Worm (Caenorhabditis elegans) whole organism, L4 larva: ENCODE results near the gene sru-48.

Experiments
- F10B5.3 ChIP-seq: sonication (generic microtip); optimal IDR thresholded peaks from 2 replicates; lab custom pipeline; 2016; ENCODE audit warnings: mild to moderate bottlenecking, missing genetic modification characterization, missing compliant biosample characterization
- F49E8.2 ChIP-seq: sonication (generic microtip); optimal IDR thresholded peaks from 2 replicates; lab custom pipeline; 2016; ENCODE audit warnings: missing compliant biosample characterization, mild to moderate bottlenecking, missing genetic modification characterization, borderline replicate concordance
- T26A8.4 ChIP-seq: fragments of 200-800 bp; sonication (Bioruptor generic); IDR thresholded peaks from 2 replicates; pipeline ENCODE4 v1.3.6; 2022; ENCODE audit warnings: missing genetic modification characterization, missing compliant biosample characterization
- Y5F2A.4 ChIP-seq: fragments of 200-800 bp; sonication (Bioruptor generic); optimal IDR thresholded peaks from 2 replicates; lab custom pipeline; 2018; ENCODE audit warnings: mild to moderate bottlenecking, missing genetic modification characterization, missing compliant biosample characterization
- ZK546.5 ChIP-seq, 2 experiments: sonication (generic microtip); optimal IDR thresholded peaks; 2 replicates each; lab custom pipeline; 2017; ENCODE audit warnings: missing biosample characterization in 2 of 2, missing genetic modification characterization in 2 of 2
- arid-1 ChIP-seq: fragments of 200-800 bp; sonication (Bioruptor generic); conservative IDR thresholded peaks from 2 replicates; pipeline ENCODE4 v1.3.6; 2022; ENCODE audit warnings: missing genetic modification reagents, missing genetic modification characterization, missing compliant biosample characterization
- attf-4 ChIP-seq: sonication (generic microtip); optimal IDR thresholded peaks from 3 replicates; lab custom pipeline; 2017; ENCODE audit warnings: missing biosample characterization, missing genetic modification characterization
- ceh-62 ChIP-seq: sonication (generic microtip); optimal IDR thresholded peaks from 2 replicates; lab custom pipeline; 2017; ENCODE audit warnings: missing biosample characterization, missing genetic modification characterization
- cey-2 ChIP-seq: sonication (generic microtip); optimal IDR thresholded peaks from 3 replicates; lab custom pipeline; 2017; ENCODE audit warnings: missing genetic modification characterization, mild to moderate bottlenecking, missing compliant biosample characterization, antibody characterized with exemption, borderline replicate concordance; ENCODE audit not compliant: insufficient read depth
- daf-16 ChIP-seq, 3 experiments: sonication (generic microtip); optimal IDR thresholded peaks; 2 replicates each; lab custom pipeline; 2016 to 2017; ENCODE audit warnings: missing genetic modification characterization in 3 of 3, missing genetic modification reagents in 3 of 3, mild to moderate bottlenecking in 2 of 3, missing compliant biosample characterization in 2 of 3, missing biosample characterization in 1 of 3, moderate library complexity in 1 of 3
- dve-1 ChIP-seq: sonication (generic microtip); optimal IDR thresholded peaks from 2 replicates; lab custom pipeline; 2017; ENCODE audit warnings: antibody characterized with exemption, mild to moderate bottlenecking, missing genetic modification characterization, missing compliant biosample characterization; ENCODE audit not compliant: insufficient read depth
- egl-27 ChIP-seq: sonication (generic microtip); optimal IDR thresholded peaks from 3 replicates; lab custom pipeline; 2017; ENCODE audit warnings: missing biosample characterization, missing genetic modification reagents, missing genetic modification characterization
- gei-8 ChIP-seq: fragments of 200-800 bp; sonication (Bioruptor generic); optimal IDR thresholded peaks from 2 replicates; lab custom pipeline; 2018; ENCODE audit warnings: mild to moderate bottlenecking, missing genetic modification characterization, missing compliant biosample characterization
- hlh-11 ChIP-seq: fragments of 200-800 bp; sonication (Bioruptor generic); optimal IDR thresholded peaks from 2 replicates; lab custom pipeline; 2018; ENCODE audit warnings: mild to moderate bottlenecking, missing genetic modification characterization, missing compliant biosample characterization
- hmg-1.1 ChIP-seq: fragments of 200-800 bp; sonication (Bioruptor generic); IDR thresholded peaks from 2 replicates; pipeline ENCODE4 v1.3.6; 2022; ENCODE audit warnings: missing genetic modification reagents, missing genetic modification characterization, missing compliant biosample characterization
- jun-1 ChIP-seq: fragments of 150-350 bp; optimal IDR thresholded peaks from 2 replicates; lab custom pipeline; 2014; ENCODE audit warnings: missing biosample characterization, missing genetic modification reagents, missing genetic modification characterization
- lin-1 ChIP-seq: fragments of 200-800 bp; sonication (Bioruptor generic); IDR thresholded peaks from 2 replicates; pipeline ENCODE4 v1.3.6; 2022; ENCODE audit warnings: missing genetic modification reagents, missing genetic modification characterization, missing compliant biosample characterization
- lin-29 ChIP-seq: fragments of 200-800 bp; sonication (Bioruptor generic); IDR thresholded peaks from 2 replicates; pipeline ENCODE4 v1.3.6; 2022; ENCODE audit warnings: missing genetic modification reagents, missing genetic modification characterization, missing compliant biosample characterization
- lir-3 ChIP-seq: sonication (generic microtip); optimal IDR thresholded peaks from 2 replicates; lab custom pipeline; 2016; ENCODE audit warnings: mild to moderate bottlenecking, missing genetic modification characterization, missing compliant biosample characterization
- madf-5 ChIP-seq, 2 experiments: fragments of 200-800 bp; sonication (Bioruptor generic); IDR thresholded peaks; 2 replicates each; pipeline ENCODE4 v1.3.6; 2022; ENCODE audit warnings: missing compliant biosample characterization in 2 of 2, missing genetic modification characterization in 2 of 2
- mdt-29 ChIP-seq: fragments of 200-800 bp; sonication (Bioruptor generic); IDR thresholded peaks from 2 replicates; pipeline ENCODE4 v1.3.6; 2022; ENCODE audit warnings: missing genetic modification reagents, missing genetic modification characterization, missing compliant biosample characterization
- mes-2 ChIP-seq: sonication (generic microtip); optimal IDR thresholded peaks from 2 replicates; lab custom pipeline; 2016; ENCODE audit warnings: missing genotype, mild to moderate bottlenecking, missing genetic modification characterization, missing compliant biosample characterization; ENCODE audit not compliant: poor library complexity, severe bottlenecking
- mxl-2 ChIP-seq: fragments of 200-800 bp; sonication (Bioruptor generic); conservative IDR thresholded peaks from 2 replicates; pipeline ENCODE4 v1.3.6; 2022; ENCODE audit warnings: missing genetic modification reagents, missing genetic modification characterization, missing compliant biosample characterization
- mxl-3 ChIP-seq: fragments of 200-800 bp; sonication (Bioruptor generic); optimal IDR thresholded peaks from 2 replicates; lab custom pipeline; 2018; ENCODE audit warnings: mild to moderate bottlenecking, missing genetic modification characterization, missing compliant biosample characterization
- nhr-10 ChIP-seq: fragments of 150-350 bp; optimal IDR thresholded peaks from 2 replicates; lab custom pipeline; 2014; ENCODE audit warnings: missing biosample characterization, missing genetic modification characterization
- nhr-28 ChIP-seq: fragments of 150-350 bp; optimal IDR thresholded peaks from 2 replicates; lab custom pipeline; 2014; ENCODE audit warnings: missing biosample characterization, missing genetic modification characterization
- nhr-42 ChIP-seq: fragments of 200-800 bp; sonication (Bioruptor generic); IDR thresholded peaks from 2 replicates; pipeline ENCODE4 v1.3.6; 2022; ENCODE audit warnings: missing genetic modification characterization, missing compliant biosample characterization
- nhr-76 ChIP-seq: fragments of 150-350 bp; optimal IDR thresholded peaks from 2 replicates; lab custom pipeline; 2014; ENCODE audit warnings: missing biosample characterization, missing genetic modification characterization
- nhr-77 ChIP-seq: fragments of 150-350 bp; optimal IDR thresholded peaks from 2 replicates; lab custom pipeline; 2014; ENCODE audit warnings: missing biosample characterization, missing genetic modification characterization
- pha-4 ChIP-seq, 2 experiments: fragments of 150-350 bp in 1 of 2; fragments of 200-800 bp in 1 of 2; sonication (Bioruptor generic) in 1 of 2; IDR thresholded peaks in 1 of 2; optimal IDR thresholded peaks in 1 of 2; 2 replicates each; pipeline versions ENCODE4 v1.3.6 to Lab custom; 2014 to 2022; ENCODE audit warnings: missing genetic modification characterization in 2 of 2, missing genetic modification reagents in 2 of 2, missing biosample characterization in 1 of 2, missing compliant biosample characterization in 1 of 2
- php-3 ChIP-seq: fragments of 200-800 bp; sonication (Bioruptor generic); IDR thresholded peaks from 2 replicates; pipeline ENCODE4 v1.3.6; 2022; ENCODE audit warnings: missing genetic modification reagents, missing genetic modification characterization, missing compliant biosample characterization
- rbr-2 ChIP-seq: sonication (generic microtip); optimal IDR thresholded peaks from 2 replicates; lab custom pipeline; 2016; ENCODE audit warnings: missing genotype, missing genetic modification characterization, missing compliant biosample characterization
- skn-1 ChIP-seq: fragments of 150-350 bp; optimal IDR thresholded peaks from 2 replicates; lab custom pipeline; 2014; ENCODE audit warnings: missing biosample characterization, missing genetic modification characterization
- snpc-1.2 ChIP-seq: fragments of 200-800 bp; sonication (Bioruptor generic); IDR thresholded peaks from 2 replicates; pipeline ENCODE4 v1.3.6; 2022; ENCODE audit warnings: missing genetic modification reagents, missing genetic modification characterization, missing compliant biosample characterization
- spr-1 ChIP-seq: sonication (generic microtip); optimal IDR thresholded peaks from 2 replicates; lab custom pipeline; 2016; ENCODE audit warnings: mild to moderate bottlenecking, missing genetic modification characterization, missing compliant biosample characterization
- spr-3 ChIP-seq: fragments of 200-800 bp; sonication (Bioruptor generic); optimal IDR thresholded peaks from 2 replicates; lab custom pipeline; 2018; ENCODE audit warnings: mild to moderate bottlenecking, missing genetic modification characterization, missing compliant biosample characterization
- unc-130 ChIP-seq: sonication (generic microtip); optimal IDR thresholded peaks from 2 replicates; lab custom pipeline; 2016; ENCODE audit warnings: missing genetic modification reagents, missing genetic modification characterization, missing compliant biosample characterization
- unc-39 ChIP-seq: sonication (generic microtip); optimal IDR thresholded peaks from 2 replicates; lab custom pipeline; 2017; ENCODE audit warnings: missing biosample characterization, missing genetic modification characterization
- unc-62 ChIP-seq, 3 experiments: fragments of 150-350 bp in 1 of 3; sonication (generic microtip); optimal IDR thresholded peaks in 2 of 3; peaks in 1 of 3; 1 replicate in 1 of 3; 2 replicates in 2 of 3; lab custom pipeline; 2014 to 2017; ENCODE audit warnings: missing biosample characterization in 3 of 3, missing genetic modification characterization in 3 of 3, missing genetic modification reagents in 3 of 3, missing genotype in 1 of 3
- zag-1 ChIP-seq: fragments of 150-350 bp; optimal IDR thresholded peaks from 2 replicates; lab custom pipeline; 2014; ENCODE audit warnings: missing biosample characterization, missing genetic modification characterization
- zip-11 ChIP-seq: fragments of 200-800 bp; sonication (Bioruptor generic); IDR thresholded peaks from 2 replicates; pipeline ENCODE4 v1.3.6; 2022; ENCODE audit warnings: missing genetic modification characterization, missing compliant biosample characterization
- zip-2 ChIP-seq: fragments of 150-350 bp; optimal IDR thresholded peaks from 2 replicates; lab custom pipeline; 2014; ENCODE audit warnings: missing biosample characterization, missing genetic modification characterization

Gene sru-48

ce11 chrX:5151403-5151802 is 28.6 kb upstream of the sru-48 start:
- TF ChIP-seq skn-1 (tag; lab: Kevin White, UChicago) (no peak), hmg-1.1 (no peak), T26A8.4 (GFP tag; lab: Robert Waterston, UW) (no peak), nhr-28 (no peak), ceh-62 (tag; lab: Kevin White, UChicago) (no peak), arid-1 (GFP tag; lab: Robert Waterston, UW) (no peak), daf-16 (GFP tag; optimal IDR thresholded peaks at IDR 0.05; lab: Kevin White, UChicago) (no peak), daf-16 (tag; optimal IDR thresholded peaks at IDR 0.05; lab: Kevin White, UChicago) (no peak), nhr-76 (tag; lab: Kevin White, UChicago) (no peak)

DNA sequence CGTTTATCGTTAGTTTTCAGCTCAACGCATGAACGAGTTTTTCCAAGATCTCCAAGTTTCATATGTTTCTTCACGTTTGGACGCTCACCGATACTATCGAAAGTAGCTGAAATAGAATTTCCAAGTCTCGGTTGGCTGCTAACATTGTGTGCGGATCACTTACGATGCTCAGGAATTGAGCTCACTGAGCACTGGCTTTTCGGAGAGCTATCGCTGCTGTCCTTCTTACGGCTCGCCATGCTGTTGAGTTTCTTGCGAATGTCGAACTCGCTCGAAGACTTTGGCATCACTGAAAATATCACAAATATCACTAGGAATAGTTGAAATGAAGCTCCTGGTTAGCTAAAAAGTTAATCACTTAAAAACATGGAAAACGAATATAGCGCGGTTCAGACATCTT is 28.1 kb upstream of the sru-48 start:
- no peak for TF ChIP-seq pha-4 (GFP tag; IDR thresholded peaks at IDR 0.05; lab: Robert Waterston, UW)
- no peak for TF ChIP-seq pha-4 (tag; optimal IDR thresholded peaks at IDR 0.05; lab: Kevin White, UChicago)
- TF ChIP-seq unc-62 (GFP tag; optimal IDR thresholded peaks at IDR 0.05 in 1 of 2; lab: Kevin White, UChicago): peak in 1 of 2 experiments; percentile 98
- TF ChIP-seq unc-62 (tag; optimal IDR thresholded peaks at IDR 0.05; lab: Kevin White, UChicago): no peak
- TF ChIP-seq unc-130 (GFP tag; lab: Kevin White, UChicago): no peak
- no peak for TF ChIP-seq snpc-1.2 (GFP tag; lab: Robert Waterston, UW)

DNA sequence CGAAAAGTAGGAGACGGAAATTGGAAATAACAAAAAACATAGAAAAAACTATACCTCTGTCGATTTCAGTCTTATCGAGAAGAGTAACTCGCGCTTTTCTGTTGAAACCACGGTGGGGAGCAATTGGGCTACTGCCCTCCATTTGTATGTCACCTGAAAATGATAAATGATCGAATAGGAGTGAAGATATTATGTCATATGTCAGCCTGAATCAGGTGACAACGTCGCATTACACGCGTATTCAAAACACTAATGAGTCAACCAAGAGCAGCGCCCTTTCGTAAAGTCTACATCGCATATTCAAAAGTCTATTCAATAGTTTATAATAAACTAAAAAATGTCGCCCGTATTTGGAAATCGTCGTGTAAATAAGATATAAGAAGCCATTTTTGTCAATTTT is 27.0 kb upstream of the sru-48 start:
- TF ChIP-seq jun-1 (tag; lab: Kevin White, UChicago): no peak
- no peak for TF ChIP-seq madf-5 (GFP tag; IDR thresholded peaks at IDR 0.05; lab: Robert Waterston, UW)
- no peak for TF ChIP-seq gei-8 (GFP tag; lab: Kevin White, UChicago)
- no peak for TF ChIP-seq mxl-2 (GFP tag; lab: Robert Waterston, UW)
- TF ChIP-seq F10B5.3 (tag; lab: Kevin White, UChicago): no peak
- TF ChIP-seq lin-1 (GFP tag; lab: Robert Waterston, UW): no peak
- no peak for TF ChIP-seq unc-39
- no peak for TF ChIP-seq daf-16 (GFP tag; optimal IDR thresholded peaks at IDR 0.05; lab: Kevin White, UChicago)
- no peak for TF ChIP-seq daf-16 (tag; optimal IDR thresholded peaks at IDR 0.05; lab: Kevin White, UChicago)
- TF ChIP-seq nhr-10 (tag; lab: Kevin White, UChicago): no peak
- no peak for TF ChIP-seq attf-4 (tag; lab: Kevin White, UChicago)
- TF ChIP-seq php-3 (GFP tag; lab: Robert Waterston, UW): no peak
- no peak for TF ChIP-seq lir-3 (tag; lab: Kevin White, UChicago)
- no peak for TF ChIP-seq lin-29 (GFP tag; lab: Robert Waterston, UW)
- TF ChIP-seq Y5F2A.4 (GFP tag; lab: Kevin White, UChicago): no peak
- no peak for TF ChIP-seq hlh-11 (tag; lab: Kevin White, UChicago)

DNA sequence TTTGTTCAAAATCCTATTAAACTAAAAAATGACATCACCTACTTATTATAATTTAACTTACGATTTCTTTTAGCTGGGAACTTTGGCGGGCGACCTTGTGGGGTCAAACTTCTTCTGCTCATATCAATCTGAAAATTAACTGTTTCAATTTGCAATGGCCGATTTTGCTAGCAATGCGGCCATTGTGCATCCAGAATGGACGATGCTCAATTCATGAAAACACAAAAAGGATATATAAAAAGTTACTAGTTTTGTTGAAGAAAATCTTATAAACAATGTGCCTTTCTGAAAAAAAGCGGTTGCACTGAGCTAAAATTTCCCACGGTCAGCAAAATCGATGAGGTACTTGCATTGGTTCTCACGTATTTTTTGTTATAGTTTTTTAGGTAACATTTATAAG is 25.7 kb upstream of the sru-48 start, which contains the start of gene C31H2.3:
C31H2.3 (minus strand) TSS at position 101 of the 400 bp plus-strand sequence.
- TF ChIP-seq jun-1 (tag; lab: Kevin White, UChicago): no peak
- no peak for TF ChIP-seq mes-2
- TF ChIP-seq zip-2: no peak
- TF ChIP-seq ZK546.5 (tag; optimal IDR thresholded peaks at IDR 0.05; lab: Kevin White, UChicago): no peak
- no peak for TF ChIP-seq spr-3 (GFP tag; lab: Kevin White, UChicago)

- TF ChIP-seq cey-2 (tag; lab: Kevin White, UChicago) (no peak), egl-27 (tag; lab: Kevin White, UChicago) (no peak), zag-1 (tag; lab: Kevin White, UChicago) (no peak), mxl-3 (GFP tag; lab: Kevin White, UChicago) (no peak), nhr-42 (GFP tag; lab: Robert Waterston, UW) (no peak), mdt-29 (GFP tag; lab: Robert Waterston, UW) (no peak), hlh-11 (tag; lab: Kevin White, UChicago) (no peak), php-3 (GFP tag; lab: Robert Waterston, UW) (peak; percentile 60; the same call in 1 of the 2 replicates), zip-11 (GFP tag; lab: Robert Waterston, UW) (no peak), nhr-77 (tag; lab: Kevin White, UChicago) (no peak), dve-1 (tag; lab: Kevin White, UChicago) (peak; percentile 8), nhr-28 (peak; percentile 35), F49E8.2 (tag; lab: Kevin White, UChicago) (no peak), rbr-2 (no peak), madf-5 (GFP tag; IDR thresholded peaks at IDR 0.05; lab: Robert Waterston, UW) (no peak), skn-1 (tag; lab: Kevin White, UChicago) (no peak), mes-2 (no peak), spr-1 (tag; lab: Kevin White, UChicago) (no peak)
Measured at ce11 chrX:5159645-5160044, 20.3 kb upstream of the sru-48 start, which contains the start of gene C31H2.4. TSS of gene C31H2.4 (minus strand) at chrX:5159663.
